Fruit fly (Drosophila melanogaster): Measurements from ENCODE around the gene Gbs-76A.
A peak's percentile ranks its signal among the peaks of the same experiment; 100 is the strongest.

Gbs-76A gene

dm6 chr3L:19294613-19295299, 2.2 kb upstream of the Gbs-76A start:
- TF ChIP-seq Pif1B (GFP tag; optimal IDR thresholded peaks at IDR 0.05) (peak; percentile 32), CG34367 (tag; optimal IDR thresholded peaks at IDR 0.05) (no peak), rn (GFP tag; IDR thresholded peaks at IDR 0.05) (no peak), Snoo (tag; optimal IDR thresholded peaks at IDR 0.05) (no peak), EcR (GFP tag; optimal IDR thresholded peaks at IDR 0.05) (no peak), CG8301 (tag; optimal IDR thresholded peaks at IDR 0.05) (peak; percentile 55), CG32121 (GFP tag; IDR thresholded peaks at IDR 0.05) (peak; percentile 55), gl (tag; optimal IDR thresholded peaks at IDR 0.05) (no peak), CG15710 (tag; optimal IDR thresholded peaks at IDR 0.05) (no peak), CG12605 (GFP tag; IDR thresholded peaks at IDR 0.05) (no peak; the same call in 1 of the 2 replicates), D1 (tag; optimal IDR thresholded peaks at IDR 0.05) (peak; percentile 36), Ets98B (GFP tag; IDR thresholded peaks at IDR 0.05) (peak; percentile 33; the same call in 1 of the 2 replicates), fd96Ca (GFP tag; IDR thresholded peaks at IDR 0.05) (no peak; the same call in 2 of the 3 replicates)

DNA sequence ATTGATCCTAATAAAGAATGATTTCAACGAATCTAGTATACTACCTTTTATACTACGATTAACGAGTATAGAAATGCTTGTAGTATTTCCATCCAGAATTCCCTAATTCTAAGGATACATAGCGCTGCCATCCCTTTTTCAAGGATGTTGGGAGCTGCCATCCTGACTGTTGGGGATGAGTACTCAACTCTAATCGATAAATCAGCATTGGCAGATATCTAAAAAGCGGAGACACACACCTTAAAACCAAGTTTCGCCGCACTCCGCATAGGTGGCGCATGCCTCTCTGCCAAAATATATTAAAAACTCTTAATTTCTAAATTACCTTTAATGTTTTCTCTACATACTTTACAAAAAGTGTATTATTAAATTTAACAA, 1.7 kb upstream of the Gbs-76A start, which contains the start of gene fal:
Gene fal (plus strand): TSS at position 330 of the 378 bp plus-strand sequence.
- TF ChIP-seq Pif1B (GFP tag; optimal IDR thresholded peaks at IDR 0.05) (no peak), CG9948 (tag; optimal IDR thresholded peaks at IDR 0.05) (no peak), CG8159 (tag; optimal IDR thresholded peaks at IDR 0.05) (no peak), D1 (tag; optimal IDR thresholded peaks at IDR 0.05) (no peak), CG15710 (tag; optimal IDR thresholded peaks at IDR 0.05) (no peak), Snoo (tag; optimal IDR thresholded peaks at IDR 0.05) (no peak), CG12605 (GFP tag; IDR thresholded peaks at IDR 0.05) (no peak), gl (tag; optimal IDR thresholded peaks at IDR 0.05) (no peak), fd96Ca (GFP tag; IDR thresholded peaks at IDR 0.05) (no peak), Pif1A (GFP tag; optimal IDR thresholded peaks at IDR 0.05) (no peak), CG34367 (tag; optimal IDR thresholded peaks at IDR 0.05) (no peak), CG8301 (tag; optimal IDR thresholded peaks at IDR 0.05) (no peak), CG32121 (GFP tag; IDR thresholded peaks at IDR 0.05) (no peak), CG4496 (GFP tag; IDR thresholded peaks at IDR 0.05) (no peak), CG13204 (GFP tag; optimal IDR thresholded peaks at IDR 0.05) (no peak), EcR (GFP tag; optimal IDR thresholded peaks at IDR 0.05) (no peak), CG14655 (GFP tag; optimal IDR thresholded peaks at IDR 0.05) (no peak), CG10348 (GFP tag; IDR thresholded peaks at IDR 0.05) (no peak), CG17806 (tag; optimal IDR thresholded peaks at IDR 0.05) (no peak), Ets98B (GFP tag; IDR thresholded peaks at IDR 0.05) (no peak)

DNA sequence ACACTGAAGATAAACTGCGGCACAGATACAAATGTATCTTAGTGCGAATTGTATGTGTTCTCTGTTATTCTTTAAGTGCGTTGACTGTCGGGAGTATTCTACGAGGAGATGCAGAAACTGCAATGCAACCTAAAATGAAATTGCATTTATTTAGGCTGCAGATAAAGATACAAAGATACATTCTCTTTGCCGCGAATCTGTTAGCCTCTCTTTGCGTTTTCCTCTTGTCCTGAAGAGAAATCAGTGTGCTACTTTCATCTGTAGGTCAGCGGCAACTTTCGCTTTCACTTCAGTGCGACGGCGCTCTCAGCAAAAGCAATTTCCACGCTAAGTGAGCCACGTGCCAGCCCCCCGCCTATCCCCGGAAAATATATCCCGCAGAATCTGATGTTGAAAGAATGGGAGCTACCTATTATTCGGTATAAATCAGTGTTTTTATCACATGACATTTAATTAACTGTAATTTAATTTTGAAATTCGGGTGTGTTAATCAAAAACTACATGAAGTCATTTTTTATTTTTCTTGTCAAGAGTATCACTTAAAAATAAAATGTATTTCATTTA, 694 bp upstream of the Gbs-76A start:
- 0 out of 2 replicates have a peak, but pooled peaks have one; percentile 22 for TF ChIP-seq CG12605 (GFP tag; IDR thresholded peaks at IDR 0.05)
- TF ChIP-seq fd96Ca (GFP tag; IDR thresholded peaks at IDR 0.05) = peak; percentile 10; the same call in 1 of the 3 replicates
- TF ChIP-seq CG34367 (tag; optimal IDR thresholded peaks at IDR 0.05) = no peak
- TF ChIP-seq CG10348 (GFP tag; IDR thresholded peaks at IDR 0.05) = no peak
- TF ChIP-seq CG15710 (tag; optimal IDR thresholded peaks at IDR 0.05) = no peak
- no peak for TF ChIP-seq D1 (tag; optimal IDR thresholded peaks at IDR 0.05)
- no peak for TF ChIP-seq Pif1A (GFP tag; optimal IDR thresholded peaks at IDR 0.05)
- no peak for TF ChIP-seq rn (GFP tag; IDR thresholded peaks at IDR 0.05)
- no peak for TF ChIP-seq CG8301 (tag; optimal IDR thresholded peaks at IDR 0.05)
- TF ChIP-seq CG4496 (GFP tag; IDR thresholded peaks at IDR 0.05) = no peak
- no peak for TF ChIP-seq gl (tag; optimal IDR thresholded peaks at IDR 0.05)
- TF ChIP-seq EcR (GFP tag; optimal IDR thresholded peaks at IDR 0.05) = peak; percentile 67
- TF ChIP-seq Snoo (tag; optimal IDR thresholded peaks at IDR 0.05) = no peak
- TF ChIP-seq CG32121 (GFP tag; IDR thresholded peaks at IDR 0.05) = no peak; the same call in 1 of the 2 replicates
- no peak for TF ChIP-seq CG14655 (GFP tag; optimal IDR thresholded peaks at IDR 0.05)
- no peak for TF ChIP-seq Pif1B (GFP tag; optimal IDR thresholded peaks at IDR 0.05)
- no peak for TF ChIP-seq CG17806 (tag; optimal IDR thresholded peaks at IDR 0.05)
- no peak for TF ChIP-seq CG9948 (tag; optimal IDR thresholded peaks at IDR 0.05)

DNA sequence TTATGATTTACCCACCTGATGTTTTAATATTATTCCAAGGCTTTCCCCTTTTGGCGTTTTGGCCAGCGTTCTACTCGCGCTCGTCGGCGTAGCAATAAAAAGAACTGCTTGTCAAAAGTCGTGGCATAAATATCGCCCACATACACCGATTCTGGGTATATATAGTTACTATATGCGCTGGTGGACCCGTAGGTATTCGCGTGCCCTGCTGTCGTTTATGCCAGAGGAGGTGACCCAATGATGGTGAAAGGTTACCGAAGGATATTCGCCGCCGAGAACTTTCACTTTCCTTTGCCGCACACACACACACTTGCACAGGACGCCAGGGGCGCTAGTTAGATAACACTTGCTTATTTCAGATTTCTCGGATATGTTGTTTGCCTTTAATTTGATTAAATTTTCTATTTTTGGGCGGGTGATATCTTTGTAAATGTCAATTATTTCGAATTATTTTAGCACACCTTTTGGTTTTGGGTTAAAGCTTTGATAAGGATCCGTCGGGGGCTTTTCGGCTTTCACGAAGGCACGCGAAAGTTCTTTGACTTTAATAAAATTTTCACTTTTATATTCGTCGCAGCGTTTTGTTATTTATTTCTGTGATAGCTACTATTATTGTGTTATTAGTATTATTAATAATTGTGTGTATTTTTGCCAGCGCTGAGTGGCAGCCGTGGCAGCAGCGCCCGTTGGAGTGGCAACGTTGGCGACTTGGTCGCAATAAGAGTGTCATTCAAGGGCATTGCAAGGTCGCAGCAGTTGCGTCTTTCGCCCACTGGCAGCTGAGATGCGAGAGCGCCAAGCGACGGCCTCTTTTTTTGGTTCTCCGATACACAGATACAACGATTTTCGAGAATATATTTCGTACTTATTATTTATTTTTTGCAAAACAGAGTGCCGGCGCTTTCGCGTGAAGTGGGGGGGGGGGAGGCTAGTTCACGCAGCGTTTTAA, 827 bp downstream of the Gbs-76A start:
- TF ChIP-seq Ets98B (GFP tag; IDR thresholded peaks at IDR 0.05) (no peak), CG14655 (GFP tag; optimal IDR thresholded peaks at IDR 0.05) (no peak), CG12605 (GFP tag; IDR thresholded peaks at IDR 0.05) (no peak), CG8159 (tag; optimal IDR thresholded peaks at IDR 0.05) (no peak), CG34367 (tag; optimal IDR thresholded peaks at IDR 0.05) (no peak), CG4496 (GFP tag; IDR thresholded peaks at IDR 0.05) (no peak), rn (GFP tag; IDR thresholded peaks at IDR 0.05) (no peak), fd96Ca (GFP tag; IDR thresholded peaks at IDR 0.05) (no peak), CG17806 (tag; optimal IDR thresholded peaks at IDR 0.05) (no peak), Pif1A (GFP tag; optimal IDR thresholded peaks at IDR 0.05) (no peak), EcR (GFP tag; optimal IDR thresholded peaks at IDR 0.05) (no peak), CG13204 (GFP tag; optimal IDR thresholded peaks at IDR 0.05) (no peak), CG8301 (tag; optimal IDR thresholded peaks at IDR 0.05) (no peak), Snoo (tag; optimal IDR thresholded peaks at IDR 0.05) (no peak), D1 (tag; optimal IDR thresholded peaks at IDR 0.05) (no peak), Pif1B (GFP tag; optimal IDR thresholded peaks at IDR 0.05) (no peak), CG9948 (tag; optimal IDR thresholded peaks at IDR 0.05) (no peak), CG10348 (GFP tag; IDR thresholded peaks at IDR 0.05) (no peak)

Data from whole organism, pupa.